Worm (Caenorhabditis elegans) whole organism, L4/young adult: ENCODE data around the gene ckr-2.

Experiments used
- W03F9.2 ChIP-seq: fragments of 150-350 bp; optimal IDR thresholded peaks from 2 replicates; lab custom pipeline; 2014; ENCODE audit warnings: missing biosample characterization, missing genetic modification characterization
- him-1 ChIP-seq: sonication (generic microtip); optimal IDR thresholded peaks from 2 replicates; lab custom pipeline; 2016; ENCODE audit warnings: missing genotype, missing genetic modification reagents, missing genetic modification characterization, missing compliant biosample characterization

ce11 chrIII:1997569-1997968 is 23.8 kb downstream of the ckr-2 start, which contains the start of gene lgc-42:
- no peak for TF ChIP-seq him-1 (tag; lab: Kevin White, UChicago)
- no peak for TF ChIP-seq W03F9.2
